Fruit fly (Drosophila melanogaster) whole organism, embryonic: ENCODE measurements around the gene galene.

Source experiments
- CG10462 ChIP-seq: fragments of 200-800 bp; sonication (Bioruptor generic); optimal IDR thresholded peaks from 2 replicates; lab custom pipeline; 2016; ENCODE audit warnings: missing biosample characterization, missing genetic modification characterization
- CG10654 ChIP-seq: fragments of 200-800 bp; sonication (Bioruptor generic); optimal IDR thresholded peaks from 2 replicates; lab custom pipeline; 2016; ENCODE audit warnings: missing biosample characterization, missing genetic modification characterization
- CG11093 ChIP-seq: fragments of 200-800 bp; sonication (Bioruptor generic); IDR thresholded peaks from 3 replicates; pipeline ENCODE4 v1.3.6; 2022; ENCODE audit warnings: missing biosample characterization, missing genetic modification characterization
- CG11247 ChIP-seq: fragments of 200-800 bp; sonication (Bioruptor generic); IDR thresholded peaks from 2 replicates; pipeline ENCODE4 v1.3.6; 2022; ENCODE audit warnings: missing biosample characterization, missing genetic modification characterization
- CG11456 ChIP-seq: fragments of 200-800 bp; sonication (Bioruptor generic); IDR thresholded peaks from 3 replicates; pipeline ENCODE4 v1.3.6; 2022; ENCODE audit warnings: missing biosample characterization, missing genetic modification characterization
- CG11504 ChIP-seq: fragments of 200-800 bp; sonication (Bioruptor generic); optimal IDR thresholded peaks from 3 replicates; lab custom pipeline; 2019; ENCODE audit warnings: missing biosample characterization, mild to moderate bottlenecking, missing genetic modification characterization, moderate library complexity
- CG11696 ChIP-seq: fragments of 200-800 bp; sonication (Bioruptor generic); IDR thresholded peaks from 2 replicates; pipeline ENCODE4 v1.3.6; 2022; ENCODE audit warnings: missing biosample characterization, missing genetic modification characterization
- CG12769 ChIP-seq: fragments of 200-800 bp; sonication (Bioruptor generic); optimal IDR thresholded peaks from 2 replicates; lab custom pipeline; 2019; ENCODE audit warnings: missing biosample characterization, mild to moderate bottlenecking, missing genetic modification characterization, moderate library complexity
- CG13123 ChIP-seq: fragments of 200-800 bp; sonication (Bioruptor generic); optimal IDR thresholded peaks from 2 replicates; lab custom pipeline; 2016; ENCODE audit warnings: missing biosample characterization, missing genetic modification characterization
- CG2120 ChIP-seq: fragments of 200-800 bp; sonication (Bioruptor generic); optimal IDR thresholded peaks from 3 replicates; lab custom pipeline; 2016; ENCODE audit warnings: missing biosample characterization, missing genetic modification characterization
- CG3163 ChIP-seq: fragments of 200-800 bp; sonication (Bioruptor generic); optimal IDR thresholded peaks from 3 replicates; lab custom pipeline; 2016; ENCODE audit warnings: missing biosample characterization, missing genetic modification characterization
- CG3838 ChIP-seq: fragments of 200-800 bp; sonication (Bioruptor generic); optimal IDR thresholded peaks from 3 replicates; lab custom pipeline; 2016; ENCODE audit warnings: missing biosample characterization, missing genetic modification characterization
- CG4730 ChIP-seq: fragments of 200-800 bp; sonication (Bioruptor generic); IDR thresholded peaks from 2 replicates; pipeline ENCODE4 v1.3.6; 2022; ENCODE audit warnings: missing biosample characterization, missing genetic modification characterization
- CG5180 ChIP-seq: fragments of 200-800 bp; sonication (Bioruptor generic); optimal IDR thresholded peaks from 3 replicates; lab custom pipeline; 2017; ENCODE audit warnings: missing biosample characterization, missing genetic modification characterization, mild to moderate bottlenecking, moderate library complexity, missing genetic modification reagents
- CG8290 ChIP-seq, 3 experiments: fragments of 200-800 bp; sonication (Bioruptor generic); optimal IDR thresholded peaks; 2 replicates each; lab custom pipeline; 2016 to 2019; ENCODE audit warnings: missing biosample characterization in 3 of 3, missing genetic modification characterization in 3 of 3, mild to moderate bottlenecking in 2 of 3, moderate library complexity in 1 of 3
- CG8765 ChIP-seq: fragments of 200-800 bp; sonication (Bioruptor generic); IDR thresholded peaks from 2 replicates; pipeline ENCODE4 v1.3.6; 2022; ENCODE audit warnings: missing biosample characterization, missing genetic modification characterization
- CG9932 ChIP-seq: fragments of 200-800 bp; sonication (Bioruptor generic); IDR thresholded peaks from 2 replicates; pipeline ENCODE4 v1.3.6; 2022; ENCODE audit warnings: missing biosample characterization, missing genetic modification characterization
- CkIIα-i1 ChIP-seq: fragments of 200-800 bp; sonication (Bioruptor generic); IDR thresholded peaks from 2 replicates; pipeline ENCODE4 v1.3.6; 2022; ENCODE audit warnings: missing biosample characterization, missing genetic modification characterization
- CrebB ChIP-seq: fragments of 200-800 bp; sonication (Bioruptor generic); optimal IDR thresholded peaks from 3 replicates; lab custom pipeline; 2018; ENCODE audit warnings: missing biosample characterization, mild to moderate bottlenecking, missing genetic modification characterization
- Deaf1 ChIP-seq: fragments of 200-800 bp; optimal IDR thresholded peaks from 3 replicates; lab custom pipeline; 2019; ENCODE audit warnings: missing biosample characterization, mild to moderate bottlenecking, missing genetic modification characterization, moderate library complexity
- ERR ChIP-seq: fragments of 200-800 bp; sonication (Bioruptor generic); optimal IDR thresholded peaks from 2 replicates; lab custom pipeline; 2016; ENCODE audit warnings: missing biosample characterization, missing genetic modification characterization
- Elba2 ChIP-seq: fragments of 200-800 bp; sonication (Bioruptor generic); optimal IDR thresholded peaks from 3 replicates; lab custom pipeline; 2016; ENCODE audit warnings: missing biosample characterization, missing genetic modification characterization
- Fer2 ChIP-seq: fragments of 200-800 bp; sonication (Bioruptor generic); optimal IDR thresholded peaks from 2 replicates; lab custom pipeline; 2018; ENCODE audit warnings: missing biosample characterization, mild to moderate bottlenecking, missing genetic modification characterization, moderate library complexity
- Hmx ChIP-seq: fragments of 200-800 bp; sonication (Bioruptor generic); optimal IDR thresholded peaks from 2 replicates; lab custom pipeline; 2016; ENCODE audit warnings: missing biosample characterization, missing genetic modification characterization
- Med ChIP-seq: fragments of 200-800 bp; sonication (Bioruptor generic); peaks from one replicate; lab custom pipeline; 2016; ENCODE audit warnings: missing biosample characterization, missing genetic modification characterization, mild to moderate bottlenecking, inconsistent platforms, moderate library complexity
- Oaz ChIP-seq: fragments of 200-800 bp; sonication (Bioruptor generic); IDR thresholded peaks from 2 replicates; pipeline ENCODE4 v1.3.6; 2022; ENCODE audit warnings: missing biosample characterization, missing genetic modification characterization
- Sry-δ ChIP-seq: fragments of 200-800 bp; sonication (Bioruptor generic); optimal IDR thresholded peaks from 2 replicates; lab custom pipeline; 2016; ENCODE audit warnings: missing biosample characterization, missing genetic modification characterization
- Vsx1 ChIP-seq: fragments of 200-800 bp; sonication (Bioruptor generic); optimal IDR thresholded peaks from 2 replicates; lab custom pipeline; 2017; ENCODE audit warnings: missing biosample characterization, mild to moderate bottlenecking, missing genetic modification characterization, missing genetic modification reagents
- btn ChIP-seq: fragments of 200-800 bp; sonication (Bioruptor generic); optimal IDR thresholded peaks from 2 replicates; lab custom pipeline; 2016; ENCODE audit warnings: missing biosample characterization, missing genetic modification characterization
- chinmo ChIP-seq: fragments of 200-800 bp; sonication (Bioruptor generic); IDR thresholded peaks from 4 replicates; pipeline ENCODE4 v1.3.6; 2022; ENCODE audit warnings: missing biosample characterization, missing genetic modification characterization; ENCODE audit not compliant: partially characterized antibody
- crol ChIP-seq: fragments of 200-800 bp; sonication (Bioruptor generic); IDR thresholded peaks from 2 replicates; pipeline ENCODE4 v1.3.6; 2022; ENCODE audit warnings: missing biosample characterization, missing genetic modification characterization
- dan ChIP-seq: fragments of 200-800 bp; sonication (Bioruptor generic); IDR thresholded peaks from 2 replicates; pipeline ENCODE4 v1.3.6; 2022; ENCODE audit warnings: missing biosample characterization, missing genetic modification characterization
- ftz-f1 ChIP-seq: fragments of 200-800 bp; sonication (Bioruptor generic); optimal IDR thresholded peaks from 2 replicates; lab custom pipeline; 2016; ENCODE audit warnings: missing biosample characterization, missing genetic modification characterization
- fu2 ChIP-seq: fragments of 200-800 bp; sonication (Bioruptor generic); optimal IDR thresholded peaks from 2 replicates; lab custom pipeline; 2016; ENCODE audit warnings: missing biosample characterization, missing genetic modification characterization
- jumu ChIP-seq: fragments of 200-800 bp; sonication (Bioruptor generic); optimal IDR thresholded peaks from 3 replicates; lab custom pipeline; 2016; ENCODE audit warnings: missing biosample characterization, missing genetic modification characterization
- lov ChIP-seq, 2 experiments: fragments of 200-800 bp in 1 of 2; fragments of >200 bp in 1 of 2; sonication (Bioruptor generic) in 1 of 2; IDR thresholded peaks in 1 of 2; optimal IDR thresholded peaks in 1 of 2; 2 replicates in 1 of 2; 3 replicates in 1 of 2; pipeline versions ENCODE4 v1.3.6 to Lab custom; 2017 to 2022; ENCODE audit warnings: missing biosample characterization in 1 of 2, missing genetic modification characterization in 1 of 2
- oc ChIP-seq: fragments of 200-800 bp; sonication (Bioruptor generic); optimal IDR thresholded peaks from 2 replicates; lab custom pipeline; 2018; ENCODE audit warnings: missing biosample characterization, mild to moderate bottlenecking, missing genetic modification characterization, moderate library complexity
- otp ChIP-seq: fragments of 200-800 bp; sonication (Bioruptor generic); IDR thresholded peaks from 3 replicates; pipeline ENCODE4, ENCODE4 v1.3.6; 2022; ENCODE audit warnings: missing biosample characterization, missing genetic modification characterization
- pb ChIP-seq: fragments of 200-800 bp; sonication (Bioruptor generic); optimal IDR thresholded peaks from 3 replicates; lab custom pipeline; 2016; ENCODE audit warnings: missing biosample characterization, missing genetic modification characterization
- schlank ChIP-seq: fragments of 200-800 bp; sonication (Bioruptor generic); optimal IDR thresholded peaks from 2 replicates; lab custom pipeline; 2018; ENCODE audit warnings: missing biosample characterization, mild to moderate bottlenecking, missing genetic modification characterization
- sd ChIP-seq: fragments of 200-800 bp; sonication (Bioruptor generic); optimal IDR thresholded peaks from 3 replicates; lab custom pipeline; 2018; ENCODE audit warnings: missing biosample characterization, mild to moderate bottlenecking, missing genetic modification characterization, moderate library complexity
- sens ChIP-seq: fragments of 200-800 bp; sonication (Bioruptor generic); peaks from one replicate; lab custom pipeline; 2016; ENCODE audit warnings: missing biosample characterization, missing genetic modification characterization
- seq ChIP-seq: fragments of 200-800 bp; sonication (Bioruptor generic); IDR thresholded peaks from 2 replicates; pipeline ENCODE4 v1.3.6; 2022; ENCODE audit warnings: missing biosample characterization, missing genetic modification characterization
- tll ChIP-seq, 2 experiments: fragments of 200-800 bp in 1 of 2; fragments of >200 bp in 1 of 2; sonication (Bioruptor generic) in 1 of 2; optimal IDR thresholded peaks; 2 replicates each; lab custom pipeline; 2017 to 2019; ENCODE audit warnings: missing biosample characterization in 2 of 2, missing genetic modification characterization in 2 of 2, mild to moderate bottlenecking in 1 of 2, moderate library complexity in 1 of 2
- trem ChIP-seq: fragments of 200-800 bp; optimal IDR thresholded peaks from 3 replicates; lab custom pipeline; 2019; ENCODE audit warnings: missing biosample characterization, mild to moderate bottlenecking, missing genetic modification characterization, moderate library complexity
- vvl ChIP-seq: fragments of 200-800 bp; sonication (Bioruptor generic); IDR thresholded peaks from 2 replicates; pipeline ENCODE4 v1.3.6; 2022; ENCODE audit warnings: missing biosample characterization, missing genetic modification characterization

Gene galene

DNA sequence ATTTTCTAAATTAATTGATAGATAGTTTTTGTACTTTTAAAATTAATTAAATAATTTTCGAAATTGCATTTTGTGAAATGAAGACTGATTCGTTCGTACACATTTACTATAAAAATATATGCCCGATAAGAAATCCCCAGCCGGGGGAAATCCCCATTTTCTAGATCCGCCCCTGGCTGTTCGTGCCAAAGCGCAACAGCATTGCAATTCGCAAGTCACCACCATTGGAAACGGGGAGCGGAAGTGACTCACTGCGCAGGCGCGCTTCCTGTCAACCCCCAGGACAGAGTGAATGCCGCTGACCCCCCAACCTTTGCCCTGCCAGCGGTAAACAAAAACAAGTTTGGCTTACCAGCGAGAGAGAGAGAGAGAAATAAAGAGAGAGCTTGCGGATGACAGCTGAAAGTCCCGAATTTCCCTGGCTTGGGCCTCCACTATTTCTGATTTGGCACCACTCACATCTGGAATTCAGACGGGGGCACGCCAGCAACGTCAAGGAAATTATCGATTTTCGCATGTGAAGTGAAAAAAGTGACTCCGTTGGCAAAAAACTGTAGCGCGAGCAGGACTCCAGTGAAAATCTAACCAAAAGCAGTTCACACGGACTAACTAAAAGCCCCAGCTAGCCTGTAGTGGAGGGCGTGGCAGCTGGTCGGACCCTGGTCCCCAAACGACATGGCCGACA lies 39.5 kb upstream of the galene start, which contains the start of gene Aplip1 (continued):
- TF ChIP-seq CG8765 (GFP tag; lab: Robert Waterston, UW) (no peak), CrebB (tag; lab: Kevin White, UChicago) (no peak), seq (GFP tag; lab: Robert Waterston, UW) (peak; percentile 83), otp (no peak), CG13123 (no peak), Oaz (GFP tag; lab: Robert Waterston, UW) (no peak), Elba2 (GFP tag; lab: Kevin White, UChicago) (no peak), CG11247 (GFP tag; lab: Robert Waterston, UW) (no peak), CG3838 (no peak), schlank (tag; lab: Kevin White, UChicago) (no peak), CG2120 (GFP tag; lab: Kevin White, UChicago) (peak; percentile 46)

- TF ChIP-seq Med, result peak; percentile 35
- no peak for TF ChIP-seq CG11093
- TF ChIP-seq trem (tag; lab: Kevin White, UChicago), result no peak
- TF ChIP-seq lov (optimal IDR thresholded peaks at IDR 0.05; lab: Kevin White, UChicago), result no peak
- TF ChIP-seq lov (GFP tag; IDR thresholded peaks at IDR 0.05; lab: Robert Waterston, UW), result 0 out of 3 replicates have a peak, but pooled peaks have one; percentile 41
- TF ChIP-seq CkIIα-i1 (GFP tag; lab: Robert Waterston, UW), result no peak
- peak; percentile 16 for TF ChIP-seq sens
- 0 out of 2 replicates have a peak, but pooled peaks have one; percentile 32 for TF ChIP-seq vvl (GFP tag; lab: Robert Waterston, UW)
- TF ChIP-seq CG5180 (GFP tag; lab: Kevin White, UChicago), result peak; percentile 66
- no peak for TF ChIP-seq pb (GFP tag; lab: Kevin White, UChicago)
- no peak for TF ChIP-seq btn (GFP tag; lab: Kevin White, UChicago)
- no peak for TF ChIP-seq dan (GFP tag; lab: Robert Waterston, UW)
- peak; percentile 10 for TF ChIP-seq oc
- TF ChIP-seq tll (GFP tag; optimal IDR thresholded peaks at IDR 0.05; lab: Kevin White, UChicago), result no peak
- TF ChIP-seq chinmo, result 0 out of 4 replicates have a peak, but pooled peaks have one; percentile 34
- no peak for TF ChIP-seq CG10654 (GFP tag; lab: Kevin White, UChicago)
- TF ChIP-seq CG11504 (tag; lab: Kevin White, UChicago), result no peak
- peak; percentile 5 for TF ChIP-seq Deaf1 (tag; lab: Kevin White, UChicago)
- TF ChIP-seq CG8290 (GFP tag; optimal IDR thresholded peaks at IDR 0.05; lab: Kevin White, UChicago), result no peak
- peak in 1 of 2 experiments; percentile 4 for TF ChIP-seq CG8290 (tag; optimal IDR thresholded peaks at IDR 0.05; lab: Kevin White, UChicago)
- TF ChIP-seq CG12769 (tag; lab: Kevin White, UChicago), result peak; percentile 13
- TF ChIP-seq Vsx1 (GFP tag; lab: Kevin White, UChicago), result peak; percentile 54
- TF ChIP-seq Hmx (GFP tag; lab: Kevin White, UChicago), result no peak
- TF ChIP-seq, all 482 proteins: peak for 11
These were observed 35.0 kb upstream of the galene start, which contains the start of gene mwh for dm6 chr3L:1200357-1201051. TSS of gene mwh (plus strand) at chr3L:1200786.

DNA sequence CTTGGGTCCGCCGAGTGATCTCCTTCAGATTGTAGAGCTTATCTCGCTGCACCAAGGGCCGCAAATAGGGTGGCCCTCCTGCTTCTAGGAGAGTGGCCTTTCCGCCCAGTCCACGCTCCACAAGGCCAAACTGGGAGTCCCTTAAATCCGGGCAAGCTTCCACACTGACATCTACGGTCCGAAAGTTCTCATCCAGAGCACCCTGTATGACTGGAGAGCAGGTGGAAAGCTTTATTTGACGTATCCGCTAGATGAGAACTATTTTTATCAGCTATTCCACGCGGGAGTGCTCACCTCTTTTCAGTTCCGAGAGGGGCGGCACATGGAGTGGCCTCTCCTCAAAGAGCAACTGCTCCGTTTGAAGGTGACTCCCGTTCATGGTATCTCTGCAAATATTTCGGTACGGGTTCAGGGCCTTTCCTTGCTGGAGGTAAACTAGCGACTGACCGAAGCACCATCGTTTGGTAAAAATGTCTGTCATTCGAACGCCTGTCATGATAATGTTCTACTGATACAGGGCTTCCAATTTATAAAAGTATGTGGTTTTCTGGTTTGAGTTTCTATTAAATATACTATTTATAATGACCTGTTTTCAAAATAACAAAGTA lies 32.8 kb upstream of the galene start, which contains the start of gene meep:
meep (minus strand) TSS at position 449 of the 608 bp plus-strand sequence.
- no peak for TF ChIP-seq Fer2 (tag; lab: Kevin White, UChicago)
- TF ChIP-seq ERR (GFP tag; lab: Kevin White, UChicago), result peak; percentile 76
- TF ChIP-seq CG11456, result 0 out of 3 replicates have a peak, but pooled peaks have one; percentile 33
- no peak for TF ChIP-seq fu2
- no peak for TF ChIP-seq CG11093
- peak; percentile 63 for TF ChIP-seq sd
- TF ChIP-seq Sry-δ, result no peak
- no peak for TF ChIP-seq CG3163 (GFP tag; lab: Kevin White, UChicago)
- no peak for TF ChIP-seq crol (GFP tag; lab: Robert Waterston, UW)
- no peak for TF ChIP-seq CG4730 (GFP tag; lab: Robert Waterston, UW)
- no peak for TF ChIP-seq CG9932 (GFP tag; lab: Robert Waterston, UW)
- peak; percentile 60 for TF ChIP-seq ftz-f1
- no peak for TF ChIP-seq jumu (GFP tag; lab: Kevin White, UChicago)
- TF ChIP-seq CG12769 (tag; lab: Kevin White, UChicago), result peak; percentile 76
- TF ChIP-seq CG10462 (GFP tag; lab: Kevin White, UChicago), result no peak
- TF ChIP-seq CG11696, result no peak
